Worm (Caenorhabditis elegans) whole organism, L4/young adult: ENCODE data around the gene F53E10.5.

Experiments used
- W03F9.2 ChIP-seq: fragments of 150-350 bp; optimal IDR thresholded peaks from 2 replicates; lab custom pipeline; 2014; ENCODE audit warnings: missing biosample characterization, missing genetic modification characterization
- dao-5 ChIP-seq: sonication (generic microtip); optimal IDR thresholded peaks from 2 replicates; lab custom pipeline; 2016; ENCODE audit warnings: missing genotype, missing genetic modification characterization, moderate library complexity, missing compliant biosample characterization
- him-1 ChIP-seq: sonication (generic microtip); optimal IDR thresholded peaks from 2 replicates; lab custom pipeline; 2016; ENCODE audit warnings: missing genotype, missing genetic modification reagents, missing genetic modification characterization, missing compliant biosample characterization

- no peak for TF ChIP-seq dao-5 (tag; lab: Kevin White, UChicago)
- TF ChIP-seq W03F9.2 (tag; lab: Kevin White, UChicago) = no peak
- TF ChIP-seq him-1 (tag; lab: Kevin White, UChicago) = no peak
Observed at ce11 chrV:2577603-2578002, 21.1 kb downstream of the F53E10.5 start, which contains the start of gene srt-4.
